Worm (Caenorhabditis elegans) whole organism, L3 larva: ENCODE data around the gene mca-2.

ENCODE experiments used
- R02D3.7 ChIP-seq: fragments of 150-350 bp; optimal IDR thresholded peaks from 2 replicates; lab custom pipeline; 2014; ENCODE audit warnings: missing biosample characterization, missing genetic modification characterization
- ama-1 ChIP-seq: fragments of 150-350 bp; optimal IDR thresholded peaks from 2 replicates; lab custom pipeline; 2018
- egl-5 ChIP-seq: fragments of 150-350 bp; optimal IDR thresholded peaks from 2 replicates; lab custom pipeline; 2017; ENCODE audit warnings: missing biosample characterization, missing genetic modification reagents, missing genetic modification characterization, inconsistent platforms
- fos-1 ChIP-seq: fragments of 150-350 bp; optimal IDR thresholded peaks from 2 replicates; lab custom pipeline; 2014; ENCODE audit warnings: missing biosample characterization, missing genetic modification characterization
- nhr-11 ChIP-seq: fragments of 150-350 bp; optimal IDR thresholded peaks from 2 replicates; lab custom pipeline; 2014; ENCODE audit warnings: missing biosample characterization, missing genetic modification characterization
- nhr-76 ChIP-seq: fragments of 150-350 bp; sonication (generic microtip); optimal IDR thresholded peaks from 5 replicates; lab custom pipeline; 2014; ENCODE audit warnings: missing biosample characterization, missing genetic modification characterization
- pha-4 ChIP-seq: fragments of 150-350 bp; optimal IDR thresholded peaks from 2 replicates; lab custom pipeline; 2014; ENCODE audit warnings: missing biosample characterization, missing genetic modification reagents, missing genetic modification characterization
- snpc-4 ChIP-seq: fragments of 150-350 bp; optimal IDR thresholded peaks from 2 replicates; lab custom pipeline; 2014; ENCODE audit warnings: missing biosample characterization, missing genetic modification characterization
- tbx-2 ChIP-seq: sonication (generic microtip); optimal IDR thresholded peaks from 2 replicates; lab custom pipeline; 2016; ENCODE audit warnings: mild to moderate bottlenecking, missing genetic modification characterization, missing compliant biosample characterization
- unc-62 ChIP-seq: fragments of 150-350 bp; sonication (generic microtip); optimal IDR thresholded peaks from 4 replicates; lab custom pipeline; 2014; ENCODE audit warnings: missing biosample characterization, missing genetic modification reagents, missing genetic modification characterization

- TF ChIP-seq pha-4 (tag; lab: Kevin White, UChicago) (no peak), nhr-11 (no peak), egl-5 (tag; lab: Kevin White, UChicago) (no peak), R02D3.7 (no peak), ama-1 (lab: Kevin White, UChicago) (no peak), snpc-4 (tag; lab: Kevin White, UChicago) (no peak), fos-1 (no peak), unc-62 (no peak), nhr-76 (tag; lab: Kevin White, UChicago) (no peak), tbx-2 (tag; lab: Kevin White, UChicago) (no peak)
Observed at ce11 chrIV:2099771-2100170, 15.9 kb downstream of the mca-2 start, which contains the start of gene C23H5.11.
